Worm (Caenorhabditis elegans) whole organism, L4 larva: ENCODE measurements around the gene Y38H6C.23.

Experiments
- R02D3.7 ChIP-seq: fragments of 150-350 bp; sonication (generic microtip); optimal IDR thresholded peaks from 3 replicates; lab custom pipeline; 2014; ENCODE audit warnings: missing biosample characterization, missing genetic modification characterization
- ZK546.5 ChIP-seq, 2 experiments: sonication (generic microtip); optimal IDR thresholded peaks; 2 replicates each; lab custom pipeline; 2017; ENCODE audit warnings: missing biosample characterization in 2 of 2, missing genetic modification characterization in 2 of 2
- ama-1 ChIP-seq: fragments of 150-350 bp; optimal IDR thresholded peaks from 2 replicates; lab custom pipeline; 2014; ENCODE audit warnings: inconsistent platforms, mixed read lengths
- gei-8 ChIP-seq: fragments of 200-800 bp; sonication (Bioruptor generic); optimal IDR thresholded peaks from 2 replicates; lab custom pipeline; 2018; ENCODE audit warnings: mild to moderate bottlenecking, missing genetic modification characterization, missing compliant biosample characterization
- lim-7 ChIP-seq: fragments of 200-800 bp; sonication (Bioruptor generic); IDR thresholded peaks from 2 replicates; pipeline ENCODE4 v1.3.6; 2022; ENCODE audit warnings: missing genetic modification characterization, missing compliant biosample characterization
- lin-15B ChIP-seq: fragments of 150-350 bp; sonication (generic microtip); optimal IDR thresholded peaks from 3 replicates; lab custom pipeline; 2014; ENCODE audit warnings: missing biosample characterization, missing genetic modification characterization
- lin-39 ChIP-seq: fragments of 150-350 bp; optimal IDR thresholded peaks from 2 replicates; lab custom pipeline; 2014; ENCODE audit warnings: missing biosample characterization, missing genetic modification reagents, missing genetic modification characterization
- mdl-1 ChIP-seq, 2 experiments: fragments of 150-350 bp in 1 of 2; sonication (generic microtip) in 1 of 2; optimal IDR thresholded peaks; 2 replicates each; lab custom pipeline; 2014 to 2017; ENCODE audit warnings: missing biosample characterization in 2 of 2, missing genetic modification characterization in 2 of 2
- mes-2 ChIP-seq: sonication (generic microtip); optimal IDR thresholded peaks from 2 replicates; lab custom pipeline; 2016; ENCODE audit warnings: missing genotype, mild to moderate bottlenecking, missing genetic modification characterization, missing compliant biosample characterization; ENCODE audit not compliant: poor library complexity, severe bottlenecking
- skn-1 ChIP-seq: fragments of 150-350 bp; optimal IDR thresholded peaks from 2 replicates; lab custom pipeline; 2014; ENCODE audit warnings: missing biosample characterization, missing genetic modification characterization
- zag-1 ChIP-seq: fragments of 150-350 bp; optimal IDR thresholded peaks from 2 replicates; lab custom pipeline; 2014; ENCODE audit warnings: missing biosample characterization, missing genetic modification characterization
- ztf-7 ChIP-seq: fragments of 150-350 bp; optimal IDR thresholded peaks from 2 replicates; lab custom pipeline; 2014; ENCODE audit warnings: missing biosample characterization, missing genetic modification characterization

DNA sequence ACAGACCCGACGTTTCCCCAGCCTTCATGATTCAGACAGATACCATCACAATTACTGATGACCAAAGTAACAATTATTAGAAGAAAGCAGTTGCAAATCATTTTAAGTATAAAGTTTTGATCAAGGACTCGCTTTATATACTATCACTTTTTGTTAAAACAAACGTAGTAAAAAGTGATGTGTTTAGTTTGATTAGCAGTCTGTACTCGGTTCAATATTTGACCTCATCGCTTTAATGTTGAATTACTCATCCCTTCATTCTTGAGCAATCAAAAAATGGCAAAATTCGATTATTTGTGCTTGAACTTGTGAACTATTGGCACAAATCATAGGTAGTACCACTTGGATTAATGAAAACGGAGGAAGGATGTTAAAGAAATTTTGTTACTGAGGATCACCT, 2.1 kb upstream of the Y38H6C.23 start, which contains the start of gene abf-4:
- TF ChIP-seq mdl-1 (tag; optimal IDR thresholded peaks at IDR 0.05; lab: Kevin White, UChicago), result no peak
- no peak for TF ChIP-seq ztf-7 (tag; lab: Kevin White, UChicago)
- TF ChIP-seq R02D3.7 (tag; lab: Kevin White, UChicago), result no peak
- TF ChIP-seq skn-1 (tag; lab: Kevin White, UChicago), result no peak
- no peak for TF ChIP-seq gei-8 (GFP tag; lab: Kevin White, UChicago)
- no peak for TF ChIP-seq lim-7 (GFP tag; lab: Robert Waterston, UW)
- TF ChIP-seq lin-15B (tag; lab: Kevin White, UChicago), result no peak
- no peak for TF ChIP-seq ama-1 (lab: Kevin White, UChicago)
- TF ChIP-seq zag-1 (tag; lab: Kevin White, UChicago), result no peak
- TF ChIP-seq mes-2 (tag; lab: Kevin White, UChicago), result no peak
- no peak for TF ChIP-seq lin-39 (tag; lab: Kevin White, UChicago)
- no peak for TF ChIP-seq ZK546.5 (tag; optimal IDR thresholded peaks at IDR 0.05; lab: Kevin White, UChicago)
